Fruit fly (Drosophila melanogaster) whole organism, adult: ENCODE results near the gene CG33181.

Experiments used
- CG11617 ChIP-seq: fragments of 200-800 bp; sonication (Bioruptor generic); optimal IDR thresholded peaks from 2 replicates; lab custom pipeline; 2017; ENCODE audit warnings: mild to moderate bottlenecking, missing biosample characterization, missing genetic modification reagents, missing genetic modification characterization
- CG12768 ChIP-seq: fragments of 200-800 bp; sonication (Bioruptor generic); optimal IDR thresholded peaks from 2 replicates; lab custom pipeline; 2017; ENCODE audit warnings: missing biosample characterization, missing genetic modification characterization, mild to moderate bottlenecking, moderate library complexity, missing genetic modification reagents
- CG14711 ChIP-seq: fragments of 200-800 bp; sonication (Bioruptor generic); optimal IDR thresholded peaks from 2 replicates; lab custom pipeline; 2018; ENCODE audit warnings: missing biosample characterization, mild to moderate bottlenecking, missing genetic modification characterization, moderate library complexity
- CG1620 ChIP-seq: fragments of 200-800 bp; sonication (Bioruptor generic); optimal IDR thresholded peaks from 2 replicates; lab custom pipeline; 2016; ENCODE audit warnings: missing biosample characterization, missing genetic modification characterization
- CG33017 ChIP-seq: fragments of 200-800 bp; sonication (Bioruptor generic); optimal IDR thresholded peaks from 2 replicates; lab custom pipeline; 2018; ENCODE audit warnings: missing biosample characterization, mild to moderate bottlenecking, missing genetic modification characterization, moderate library complexity
- CG5204 ChIP-seq: fragments of 200-800 bp; sonication (Bioruptor generic); optimal IDR thresholded peaks from 2 replicates; lab custom pipeline; 2016; ENCODE audit warnings: missing biosample characterization, missing genetic modification characterization
- CG7045 ChIP-seq: fragments of 200-800 bp; sonication (Bioruptor generic); optimal IDR thresholded peaks from 2 replicates; lab custom pipeline; 2017; ENCODE audit warnings: missing biosample characterization, mild to moderate bottlenecking, missing genetic modification characterization
- CG7101 ChIP-seq: fragments of 200-800 bp; sonication (Bioruptor generic); optimal IDR thresholded peaks from 2 replicates; lab custom pipeline; 2018; ENCODE audit warnings: missing biosample characterization, mild to moderate bottlenecking, missing genetic modification characterization, moderate library complexity
- Clk ChIP-seq: fragments of 200-800 bp; sonication (Bioruptor generic); optimal IDR thresholded peaks from 2 replicates; lab custom pipeline; 2017; ENCODE audit warnings: missing biosample characterization, missing genetic modification characterization
- Crg-1 ChIP-seq: fragments of 200-800 bp; sonication (Bioruptor generic); optimal IDR thresholded peaks from 2 replicates; lab custom pipeline; 2016; ENCODE audit warnings: missing biosample characterization, missing genetic modification characterization
- Hr96 ChIP-seq: fragments of 200-800 bp; sonication (Bioruptor generic); optimal IDR thresholded peaks from 2 replicates; lab custom pipeline; 2016; ENCODE audit warnings: missing biosample characterization, missing genetic modification characterization
- Mnt ChIP-seq: fragments of 200-800 bp; sonication (Bioruptor generic); optimal IDR thresholded peaks from 2 replicates; lab custom pipeline; 2016; ENCODE audit warnings: missing biosample characterization, mild to moderate bottlenecking, missing genetic modification characterization
- bab1 ChIP-seq: fragments of 200-800 bp; sonication (Bioruptor generic); optimal IDR thresholded peaks from 3 replicates; lab custom pipeline; 2019; ENCODE audit warnings: missing biosample characterization, mild to moderate bottlenecking, missing genetic modification characterization, moderate library complexity
- cic ChIP-seq: fragments of 200-800 bp; sonication (Bioruptor generic); optimal IDR thresholded peaks from 2 replicates; lab custom pipeline; 2017; ENCODE audit warnings: missing biosample characterization, mild to moderate bottlenecking, missing genetic modification characterization, moderate library complexity
- cnc ChIP-seq, 2 experiments: fragments of >200 bp; optimal IDR thresholded peaks; 2 replicates each; lab custom pipeline; 2017
- kay ChIP-seq: fragments of 200-800 bp; sonication (Bioruptor generic); peaks from one replicate; lab custom pipeline; 2016; ENCODE audit warnings: missing biosample characterization, missing genetic modification characterization, borderline replicate concordance
- ovo ChIP-seq: fragments of 200-800 bp; sonication (Bioruptor generic); optimal IDR thresholded peaks from 2 replicates; lab custom pipeline; 2016; ENCODE audit warnings: missing biosample characterization, missing genetic modification characterization
- pad ChIP-seq: fragments of 200-800 bp; sonication (Bioruptor generic); optimal IDR thresholded peaks from 3 replicates; lab custom pipeline; 2017; ENCODE audit warnings: missing biosample characterization, missing genetic modification characterization, mild to moderate bottlenecking, moderate library complexity, missing genetic modification reagents
- tj ChIP-seq: fragments of 200-800 bp; sonication (Bioruptor generic); optimal IDR thresholded peaks from 3 replicates; lab custom pipeline; 2017; ENCODE audit warnings: missing biosample characterization, mild to moderate bottlenecking, missing genetic modification characterization, moderate library complexity
- toe ChIP-seq: fragments of 200-800 bp; sonication (Bioruptor generic); optimal IDR thresholded peaks from 2 replicates; lab custom pipeline; 2016; ENCODE audit warnings: missing biosample characterization, missing genetic modification characterization

The CG33181 gene

dm6 chrX:8533589-8534320 is 44.6 kb downstream of the CG33181 start:
- TF ChIP-seq CG7045 (GFP tag; lab: Kevin White, UChicago) (peak; percentile 58), kay (GFP tag; lab: Kevin White, UChicago) (peak; percentile 41), CG11617 (GFP tag; lab: Kevin White, UChicago) (peak; percentile 59), Clk (GFP tag; lab: Kevin White, UChicago) (peak; percentile 35), cnc (optimal IDR thresholded peaks at IDR 0.05; lab: Kevin White, UChicago) (no peak), Crg-1 (GFP tag; lab: Kevin White, UChicago) (peak; percentile 66), CG33017 (tag; lab: Kevin White, UChicago) (peak; percentile 65), CG14711 (tag; lab: Kevin White, UChicago) (peak; percentile 70), pad (GFP tag; lab: Kevin White, UChicago) (peak; percentile 39), tj (no peak), cic (GFP tag; lab: Kevin White, UChicago) (no peak), CG7101 (peak; percentile 90), CG5204 (GFP tag; lab: Kevin White, UChicago) (peak; percentile 53), Mnt (GFP tag; lab: Kevin White, UChicago) (no peak), bab1 (GFP tag; lab: Kevin White, UChicago) (peak; percentile 86), CG12768 (peak; percentile 28), Hr96 (GFP tag; lab: Kevin White, UChicago) (no peak), CG1620 (peak; percentile 39), toe (GFP tag; lab: Kevin White, UChicago) (peak; percentile 26)

DNA sequence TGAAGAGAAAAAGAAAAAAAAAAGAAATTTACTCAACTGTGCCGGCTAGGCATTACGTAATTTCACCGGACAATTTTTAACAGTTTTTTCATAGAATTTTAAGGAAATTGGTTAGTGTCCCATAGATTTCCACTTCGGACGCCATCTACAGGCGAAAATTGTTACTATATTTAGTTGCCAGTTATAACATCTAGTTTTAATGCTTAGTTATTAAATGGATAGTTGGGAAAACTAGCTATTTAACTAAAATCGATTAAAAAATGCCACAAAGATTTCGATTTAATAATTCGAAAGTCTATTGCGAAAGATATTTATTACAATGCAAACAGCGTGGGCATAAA is 45.1 kb downstream of the CG33181 start:
- TF ChIP-seq cic (GFP tag; lab: Kevin White, UChicago) (no peak), cnc (optimal IDR thresholded peaks at IDR 0.05; lab: Kevin White, UChicago) (no peak), CG12768 (no peak), ovo (no peak), Clk (GFP tag; lab: Kevin White, UChicago) (no peak), tj (no peak), CG7101 (no peak), Mnt (GFP tag; lab: Kevin White, UChicago) (no peak), kay (GFP tag; lab: Kevin White, UChicago) (no peak), CG14711 (tag; lab: Kevin White, UChicago) (no peak), toe (GFP tag; lab: Kevin White, UChicago) (no peak), CG33017 (tag; lab: Kevin White, UChicago) (no peak), pad (GFP tag; lab: Kevin White, UChicago) (no peak)

DNA sequence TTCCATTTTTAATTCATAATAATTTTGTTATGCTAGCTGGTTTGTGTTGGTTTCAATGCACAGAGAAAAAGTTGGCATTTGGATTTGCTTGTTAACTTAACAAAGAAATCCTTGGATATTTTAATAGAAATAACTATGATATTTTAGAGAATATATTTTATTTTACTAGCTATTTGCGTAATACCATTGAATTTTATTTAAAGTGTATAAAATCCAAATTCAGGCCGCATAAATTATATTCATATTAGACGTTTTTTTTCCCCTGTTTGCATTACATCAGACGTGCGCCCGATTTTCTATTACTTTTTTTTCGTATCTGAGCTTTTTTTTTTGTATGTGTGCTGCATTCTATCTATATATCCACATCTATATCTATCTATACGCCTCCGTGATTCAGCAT is 45.6 kb downstream of the CG33181 start:
- no peak for TF ChIP-seq Crg-1 (GFP tag; lab: Kevin White, UChicago)
- TF ChIP-seq kay (GFP tag; lab: Kevin White, UChicago) = peak; percentile 62

DNA sequence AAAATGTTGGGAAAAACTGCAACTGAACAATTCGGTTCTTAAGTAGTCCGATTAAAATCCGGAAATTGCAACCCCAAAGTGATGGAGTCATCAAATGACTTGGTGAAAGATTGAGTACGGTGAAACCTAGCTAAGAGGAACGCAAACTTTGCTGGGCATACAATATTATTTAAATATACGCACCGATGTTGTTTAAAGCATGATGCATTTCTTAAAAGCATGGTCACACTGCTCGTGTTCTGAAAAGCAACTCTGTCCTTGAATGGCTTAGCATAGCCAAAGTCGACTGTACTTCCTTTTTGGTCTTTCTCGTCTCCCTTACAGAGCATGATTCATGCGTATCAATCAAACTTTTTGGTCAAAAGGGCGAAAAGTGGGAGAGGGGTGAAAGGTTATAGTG is 47.5 kb downstream of the CG33181 start:
- TF ChIP-seq pad (GFP tag; lab: Kevin White, UChicago) = no peak
- no peak for TF ChIP-seq CG1620
- no peak for TF ChIP-seq ovo
- TF ChIP-seq tj = no peak
- no peak for TF ChIP-seq CG11617 (GFP tag; lab: Kevin White, UChicago)
- TF ChIP-seq Crg-1 (GFP tag; lab: Kevin White, UChicago) = no peak
- no peak for TF ChIP-seq CG5204 (GFP tag; lab: Kevin White, UChicago)

dm6 chrX:8538182-8538581 is 49.0 kb downstream of the CG33181 start:
- TF ChIP-seq cnc (optimal IDR thresholded peaks at IDR 0.05; lab: Kevin White, UChicago) = no peak
- no peak for TF ChIP-seq CG7101
- TF ChIP-seq CG5204 (GFP tag; lab: Kevin White, UChicago) = no peak
- no peak for TF ChIP-seq CG1620
- TF ChIP-seq tj = no peak
- TF ChIP-seq bab1 (GFP tag; lab: Kevin White, UChicago) = no peak
- TF ChIP-seq Hr96 (GFP tag; lab: Kevin White, UChicago) = no peak
- TF ChIP-seq Mnt (GFP tag; lab: Kevin White, UChicago) = no peak
- no peak for TF ChIP-seq ovo
- TF ChIP-seq CG7045 (GFP tag; lab: Kevin White, UChicago) = no peak
- TF ChIP-seq CG14711 (tag; lab: Kevin White, UChicago) = no peak

- TF ChIP-seq CG33017 (tag; lab: Kevin White, UChicago) (no peak), toe (GFP tag; lab: Kevin White, UChicago) (no peak), cic (GFP tag; lab: Kevin White, UChicago) (no peak), tj (no peak), cnc (optimal IDR thresholded peaks at IDR 0.05; lab: Kevin White, UChicago) (no peak), ovo (no peak)
Measured at dm6 chrX:8538993-8539392, 49.8 kb downstream of the CG33181 start.

DNA sequence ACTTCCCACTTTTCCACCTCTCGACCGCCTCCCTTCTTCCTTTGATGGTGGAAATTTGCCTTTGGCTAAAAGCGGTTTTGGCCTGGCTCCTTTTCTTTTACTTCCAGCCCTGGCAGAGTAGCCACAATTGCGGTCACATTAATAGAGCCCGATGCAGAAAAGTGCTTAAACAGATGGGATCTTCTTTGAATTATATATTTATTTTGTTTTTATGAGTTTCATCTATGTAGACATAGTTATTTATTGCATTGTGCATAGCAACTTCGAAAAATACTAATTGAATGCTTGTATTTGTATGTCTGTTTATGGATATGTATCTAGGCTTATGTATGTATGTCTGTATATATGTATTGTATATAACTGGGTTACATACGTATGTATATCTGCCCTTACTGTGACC is 52.8 kb downstream of the CG33181 start:
- TF ChIP-seq tj = no peak
- no peak for TF ChIP-seq toe (GFP tag; lab: Kevin White, UChicago)
- no peak for TF ChIP-seq Crg-1 (GFP tag; lab: Kevin White, UChicago)
- TF ChIP-seq CG33017 (tag; lab: Kevin White, UChicago) = no peak
- TF ChIP-seq CG1620 = no peak
- TF ChIP-seq cic (GFP tag; lab: Kevin White, UChicago) = no peak
- no peak for TF ChIP-seq kay (GFP tag; lab: Kevin White, UChicago)
- TF ChIP-seq CG7101 = no peak
- TF ChIP-seq CG7045 (GFP tag; lab: Kevin White, UChicago) = no peak
- no peak for TF ChIP-seq Hr96 (GFP tag; lab: Kevin White, UChicago)
- TF ChIP-seq CG11617 (GFP tag; lab: Kevin White, UChicago) = no peak
- TF ChIP-seq CG14711 (tag; lab: Kevin White, UChicago) = no peak
- TF ChIP-seq Mnt (GFP tag; lab: Kevin White, UChicago) = no peak
- TF ChIP-seq CG12768 = no peak
- no peak for TF ChIP-seq cnc (optimal IDR thresholded peaks at IDR 0.05; lab: Kevin White, UChicago)
- TF ChIP-seq CG5204 (GFP tag; lab: Kevin White, UChicago) = no peak
